Fruit fly (Drosophila melanogaster) whole organism, prepupa: ENCODE data around the gene ohgt.

Experiments
- CG11902 ChIP-seq: fragments of 200-800 bp; sonication (Bioruptor generic); optimal IDR thresholded peaks from 3 replicates; lab custom pipeline; 2016; ENCODE audit warnings: missing biosample characterization, missing genetic modification characterization
- CG34406 ChIP-seq: fragments of 200-800 bp; sonication (Bioruptor generic); optimal IDR thresholded peaks from 3 replicates; lab custom pipeline; 2016; ENCODE audit warnings: missing biosample characterization, missing genetic modification characterization
- CG4318 ChIP-seq: fragments of 200-800 bp; sonication (Bioruptor generic); optimal IDR thresholded peaks from 3 replicates; lab custom pipeline; 2017; ENCODE audit warnings: missing biosample characterization, mild to moderate bottlenecking, missing genetic modification characterization
- Ets96B ChIP-seq: fragments of 200-800 bp; optimal IDR thresholded peaks from 2 replicates; lab custom pipeline; 2019; ENCODE audit warnings: missing biosample characterization, mild to moderate bottlenecking, missing genetic modification characterization, moderate library complexity
- Gug ChIP-seq: fragments of 200-800 bp; sonication (Bioruptor generic); IDR thresholded peaks from 2 replicates; pipeline ENCODE4 v1.3.6; 2022; ENCODE audit warnings: missing biosample characterization, missing genetic modification characterization
- Hr39 ChIP-seq: fragments of 200-800 bp; sonication (Bioruptor generic); optimal IDR thresholded peaks from 2 replicates; lab custom pipeline; 2016; ENCODE audit warnings: missing biosample characterization, missing genetic modification characterization
- Lpt ChIP-seq: fragments of 200-800 bp; sonication (Bioruptor generic); optimal IDR thresholded peaks from 3 replicates; lab custom pipeline; 2016; ENCODE audit warnings: missing biosample characterization, missing genetic modification characterization
- dac ChIP-seq: fragments of 200-800 bp; sonication (Bioruptor generic); optimal IDR thresholded peaks from 2 replicates; lab custom pipeline; 2017; ENCODE audit warnings: missing biosample characterization, mild to moderate bottlenecking, missing genetic modification characterization
- dsx ChIP-seq: fragments of 200-800 bp; optimal IDR thresholded peaks from 3 replicates; lab custom pipeline; 2019; ENCODE audit warnings: missing biosample characterization, mild to moderate bottlenecking, missing genetic modification characterization, moderate library complexity; ENCODE audit not compliant: poor library complexity, severe bottlenecking
- esn ChIP-seq: fragments of 200-800 bp; sonication (Bioruptor generic); optimal IDR thresholded peaks from 2 replicates; lab custom pipeline; 2016; ENCODE audit warnings: missing biosample characterization, mild to moderate bottlenecking, missing genetic modification characterization, moderate library complexity
- salr ChIP-seq, 2 experiments: fragments of 200-800 bp; sonication (Bioruptor generic); optimal IDR thresholded peaks; 3 replicates each; lab custom pipeline; 2016 to 2018; ENCODE audit warnings: missing biosample characterization in 2 of 2, missing genetic modification characterization in 2 of 2, mild to moderate bottlenecking in 1 of 2

- TF ChIP-seq Ets96B (tag; lab: Kevin White, UChicago) (no peak), CG34406 (GFP tag; lab: Kevin White, UChicago) (no peak), dac (GFP tag; lab: Kevin White, UChicago) (no peak), CG11902 (GFP tag; lab: Kevin White, UChicago) (no peak), dsx (GFP tag; lab: Kevin White, UChicago) (no peak), Lpt (GFP tag; lab: Kevin White, UChicago) (no peak), Hr39 (no peak), esn (GFP tag; lab: Kevin White, UChicago) (no peak), CG4318 (GFP tag; lab: Kevin White, UChicago) (no peak), Gug (no peak), salr (GFP tag; optimal IDR thresholded peaks at IDR 0.05; lab: Kevin White, UChicago) (no peak)
Measured at dm6 chr3R:10035765-10036164, 13.2 kb upstream of the ohgt start.
